Worm (Caenorhabditis elegans): Measurements from ENCODE around the gene his-69.
A peak's percentile ranks its signal among the peaks of the same experiment; 100 is the strongest.

his-69 gene

DNA sequence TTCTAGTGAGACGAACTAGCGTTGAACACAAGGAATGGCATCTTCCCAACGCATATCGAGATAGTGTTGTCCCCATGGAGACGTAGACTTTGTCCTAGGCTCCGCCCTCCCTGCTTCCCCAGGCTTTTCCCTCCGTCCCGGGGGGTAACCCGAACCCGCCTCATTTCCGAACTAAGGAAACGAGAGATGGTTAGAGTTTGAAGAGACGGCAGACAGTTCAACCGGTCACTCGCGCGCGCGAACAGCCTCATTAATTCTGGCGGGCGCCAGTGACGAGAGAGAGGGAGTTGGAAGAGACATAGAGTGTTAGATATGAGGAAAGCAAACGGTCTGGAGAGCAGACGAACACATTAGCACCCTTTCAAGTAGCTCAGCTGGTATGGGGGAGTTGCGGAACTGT, 21.2 kb downstream of the his-69 start:
- peak in 1 of 2 experiments; percentile 47 for TF ChIP-seq ztf-11 (tag; optimal IDR thresholded peaks at IDR 0.05)
- no peak for TF ChIP-seq efl-1 (optimal IDR thresholded peaks at IDR 0.05)
- peak in 1 of 2 experiments; percentile 76 for TF ChIP-seq efl-1 (GFP tag; optimal IDR thresholded peaks at IDR 0.05 in 1 of 2)
- no peak for TF ChIP-seq ceh-8 (GFP tag; optimal IDR thresholded peaks at IDR 0.05)
- TF ChIP-seq lin-14 (GFP tag; optimal IDR thresholded peaks at IDR 0.05), result peak; percentile 66
- no peak for TF ChIP-seq lir-3 (tag; optimal IDR thresholded peaks at IDR 0.05; ENCODE audit: poor library complexity)

DNA sequence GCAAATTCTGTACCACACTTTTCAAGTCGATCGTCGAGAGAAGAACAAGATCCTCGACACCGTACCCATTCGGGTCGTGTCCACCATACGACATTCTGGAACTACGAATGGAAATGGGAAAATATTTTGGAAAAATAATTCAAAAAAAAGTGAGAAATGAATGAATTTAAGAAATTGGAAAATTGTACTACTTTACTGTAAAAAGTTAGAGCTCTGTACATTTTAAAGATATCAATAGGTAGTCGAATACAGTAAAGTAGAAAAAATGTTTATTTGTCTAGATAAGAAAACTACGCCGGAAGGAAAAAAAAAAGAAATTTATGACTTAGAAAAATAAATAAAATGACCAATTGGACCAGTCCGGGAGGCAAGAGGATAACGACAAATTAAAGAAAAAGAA, 21.8 kb downstream of the his-69 start, which contains the start of gene hum-5:
Gene hum-5 (minus strand): TSS at position 101 of the 400 bp plus-strand sequence.
- TF ChIP-seq zag-1 (tag; optimal IDR thresholded peaks at IDR 0.05), result no peak
- TF ChIP-seq nhr-84 (tag; optimal IDR thresholded peaks at IDR 0.05), result no peak
- TF ChIP-seq lsy-2 (tag; optimal IDR thresholded peaks at IDR 0.05), result no peak
- TF ChIP-seq xbp-1 (tag; optimal IDR thresholded peaks at IDR 0.05), result no peak
- TF ChIP-seq nhr-90 (tag; optimal IDR thresholded peaks at IDR 0.05; ENCODE audit: poor library complexity), result no peak
- no peak for TF ChIP-seq ceh-63 (GFP tag; optimal IDR thresholded peaks at IDR 0.05)
- no peak for TF ChIP-seq fkh-8 (tag; optimal IDR thresholded peaks at IDR 0.05)
- TF ChIP-seq jun-1 (tag; optimal IDR thresholded peaks at IDR 0.05), result no peak
- TF ChIP-seq lin-35 (GFP tag; optimal IDR thresholded peaks at IDR 0.05), result no peak
- no peak for TF ChIP-seq ceh-82 (tag; optimal IDR thresholded peaks at IDR 0.05)
- TF ChIP-seq ces-1 (GFP tag; optimal IDR thresholded peaks at IDR 0.05), result no peak
- TF ChIP-seq unc-98 (GFP tag; IDR thresholded peaks at IDR 0.05), result no peak
- no peak for TF ChIP-seq swsn-7 (tag; optimal IDR thresholded peaks at IDR 0.05)

DNA sequence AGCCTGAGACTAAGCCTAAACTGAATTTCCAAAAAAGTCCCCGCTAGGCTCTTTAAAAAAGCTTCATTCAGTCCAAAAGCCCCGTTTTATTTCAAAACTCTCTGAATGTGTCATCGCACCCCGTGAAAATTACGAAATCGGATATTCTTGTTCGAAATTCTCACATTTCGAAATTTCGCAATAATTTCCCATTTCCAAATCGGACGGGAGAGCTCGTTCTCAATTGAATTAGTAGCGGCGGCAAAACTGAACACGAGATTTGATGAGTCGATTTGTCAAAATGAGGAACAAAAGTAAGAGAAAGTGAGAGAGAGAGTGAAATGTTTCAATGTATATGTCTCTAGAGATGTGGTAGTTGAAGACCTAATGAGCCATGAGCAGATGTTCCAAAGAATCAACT, 23.6 kb downstream of the his-69 start:
- peak; percentile 62 for TF ChIP-seq lin-14 (GFP tag; optimal IDR thresholded peaks at IDR 0.05)
- TF ChIP-seq tbx-2 (tag; optimal IDR thresholded peaks at IDR 0.05), result no peak
- no peak for TF ChIP-seq nhr-20 (tag; optimal IDR thresholded peaks at IDR 0.05)
- no peak for TF ChIP-seq alr-1 (tag; optimal IDR thresholded peaks at IDR 0.05; ENCODE audit: borderline replicate concordance)
- peak; percentile 1 for TF ChIP-seq blmp-1 (tag; optimal IDR thresholded peaks at IDR 0.05)
- no peak for TF ChIP-seq ztf-11 (tag; optimal IDR thresholded peaks at IDR 0.05)
- no peak for TF ChIP-seq lin-15B (tag; optimal IDR thresholded peaks at IDR 0.05)
- no peak for TF ChIP-seq ceh-88 (GFP tag; IDR thresholded peaks at IDR 0.05)
- TF ChIP-seq lsy-2 (tag; optimal IDR thresholded peaks at IDR 0.05), result no peak
- TF ChIP-seq swsn-7 (tag; optimal IDR thresholded peaks at IDR 0.05), result no peak
- TF ChIP-seq aha-1 (tag; optimal IDR thresholded peaks at IDR 0.05), result no peak
- no peak for TF ChIP-seq fkh-10 (GFP tag; optimal IDR thresholded peaks at IDR 0.05)
- TF ChIP-seq egl-27 (tag; optimal IDR thresholded peaks at IDR 0.05), result peak in 1 of 2 experiments; percentile 19
- TF ChIP-seq mef-2 (tag; optimal IDR thresholded peaks at IDR 0.05), result no peak
- TF ChIP-seq efl-3 (GFP tag; optimal IDR thresholded peaks at IDR 0.05), result no peak
- no peak for TF ChIP-seq nhr-47 (tag; optimal IDR thresholded peaks at IDR 0.05)
- no peak for TF ChIP-seq xbp-1 (tag; optimal IDR thresholded peaks at IDR 0.05)
- no peak for TF ChIP-seq vab-15 (tag; optimal IDR thresholded peaks at IDR 0.05)
- no peak for TF ChIP-seq nhr-12 (tag; optimal IDR thresholded peaks at IDR 0.05)
- no peak for TF ChIP-seq nhr-76 (tag; optimal IDR thresholded peaks at IDR 0.05)
- TF ChIP-seq unc-98 (GFP tag; IDR thresholded peaks at IDR 0.05), result no peak
- no peak for TF ChIP-seq pax-3 (tag; optimal IDR thresholded peaks at IDR 0.05)
- peak; percentile 44 for TF ChIP-seq skn-1 (tag; optimal IDR thresholded peaks at IDR 0.05)
- no peak for TF ChIP-seq pag-3 (tag; optimal IDR thresholded peaks at IDR 0.05; ENCODE audit: borderline replicate concordance, insufficient read depth)
- peak in 1 of 3 experiments; percentile 30 for TF ChIP-seq ceh-82 (tag; optimal IDR thresholded peaks at IDR 0.05)
- peak; percentile 34 for TF ChIP-seq zip-4 (GFP tag; optimal IDR thresholded peaks at IDR 0.05)
- TF ChIP-seq dsc-1 (tag; optimal IDR thresholded peaks at IDR 0.05), result no peak
- TF ChIP-seq unc-30 (tag; optimal IDR thresholded peaks at IDR 0.05), result no peak
- TF ChIP-seq tlp-1 (tag; optimal IDR thresholded peaks at IDR 0.05), result no peak
- no peak for TF ChIP-seq sup-37 (GFP tag; optimal IDR thresholded peaks at IDR 0.05)
- no peak for TF ChIP-seq Y116A8C.19 (tag; optimal IDR thresholded peaks at IDR 0.05; ENCODE audit: borderline replicate concordance)
- no peak for TF ChIP-seq jun-1 (tag; optimal IDR thresholded peaks at IDR 0.05)
- no peak for TF ChIP-seq sptf-1 (tag; optimal IDR thresholded peaks at IDR 0.05)
- TF ChIP-seq nhr-71 (tag; optimal IDR thresholded peaks at IDR 0.05), result peak; percentile 18
- TF ChIP-seq nhr-237 (tag; optimal IDR thresholded peaks at IDR 0.05), result no peak
- no peak for TF ChIP-seq zag-1 (tag; optimal IDR thresholded peaks at IDR 0.05)
- TF ChIP-seq fkh-4 (tag; optimal IDR thresholded peaks at IDR 0.05; ENCODE audit: borderline replicate concordance), result no peak
- no peak for TF ChIP-seq ceh-63 (GFP tag; optimal IDR thresholded peaks at IDR 0.05)
- TF ChIP-seq elt-3 (tag; optimal IDR thresholded peaks at IDR 0.05), result no peak
